Fruit fly (Drosophila melanogaster) Kc167 (cell line): Measurements from ENCODE around the gene Slc25A46a.

ENCODE experiments used
- Myc ChIP-seq: fragments of >200 bp; optimal IDR thresholded peaks from 2 replicates; lab custom pipeline; 2017; ENCODE audit warnings: missing external identifiers
- Sin3A ChIP-seq: fragments of >200 bp; optimal IDR thresholded peaks from 2 replicates; lab custom pipeline; 2018; ENCODE audit warnings: missing external identifiers
- h ChIP-seq: fragments of >200 bp; optimal IDR thresholded peaks from 3 replicates; lab custom pipeline; 2018; ENCODE audit warnings: missing external identifiers
- insv ChIP-seq: fragments of >200 bp; optimal IDR thresholded peaks from 3 replicates; lab custom pipeline; 2018; ENCODE audit warnings: missing external identifiers
- psq ChIP-seq: fragments of >200 bp; optimal IDR thresholded peaks from 2 replicates; lab custom pipeline; 2017; ENCODE audit warnings: missing external identifiers
- ttk ChIP-seq: sonication (Bioruptor generic); optimal IDR thresholded peaks from 2 replicates; lab custom pipeline; 2017; ENCODE audit warnings: missing external identifiers

The Slc25A46a gene

dm6 chrX:15982844-15983243 lies 728 bp upstream of the Slc25A46a start, which contains the start of gene Cep164:
Gene Cep164, minus strand, starts transcription at chrX:15982944.
- no peak for TF ChIP-seq h (lab: Kevin White, UChicago)

dm6 chrX:15986654-15987053 lies 3.1 kb downstream of the Slc25A46a start, which contains the start of gene ND-20:
Gene ND-20, minus strand, starts transcription at chrX:15986808.
- no peak for TF ChIP-seq psq
- no peak for TF ChIP-seq insv (lab: Kevin White, UChicago)
- no peak for TF ChIP-seq Sin3A (lab: Kevin White, UChicago)
- no peak for TF ChIP-seq ttk (lab: Kevin White, UChicago)
- no peak for TF ChIP-seq h (lab: Kevin White, UChicago)
- TF ChIP-seq Myc (lab: Kevin White, UChicago), result no peak

dm6 chrX:15989631-15990030 lies 6.1 kb downstream of the Slc25A46a start:
- TF ChIP-seq psq, result no peak
- TF ChIP-seq Myc (lab: Kevin White, UChicago), result no peak
- TF ChIP-seq h (lab: Kevin White, UChicago), result no peak
- no peak for TF ChIP-seq insv (lab: Kevin White, UChicago)
- no peak for TF ChIP-seq Sin3A (lab: Kevin White, UChicago)
- no peak for TF ChIP-seq ttk (lab: Kevin White, UChicago)

- TF ChIP-seq insv (lab: Kevin White, UChicago) (no peak), h (lab: Kevin White, UChicago) (no peak), Sin3A (lab: Kevin White, UChicago) (no peak), psq (no peak), Myc (lab: Kevin White, UChicago) (no peak), ttk (lab: Kevin White, UChicago) (no peak)
Measured at dm6 chrX:15991618-15992526, 8.3 kb downstream of the Slc25A46a start, which contains the start of the genes CG46312, eIF5 and exd. Gene CG46312, minus strand, starts transcription at chrX:15991974. Gene eIF5, minus strand, starts transcription at chrX:15991974. Gene exd, plus strand, starts transcription at chrX:15992468.

dm6 chrX:15992527-15992897 lies 8.9 kb downstream of the Slc25A46a start:
- no peak for TF ChIP-seq psq
- no peak for TF ChIP-seq insv (lab: Kevin White, UChicago)
- no peak for TF ChIP-seq ttk (lab: Kevin White, UChicago)
- TF ChIP-seq Sin3A (lab: Kevin White, UChicago), result no peak
- no peak for TF ChIP-seq Myc (lab: Kevin White, UChicago)
- TF ChIP-seq h (lab: Kevin White, UChicago), result no peak

- TF ChIP-seq insv (lab: Kevin White, UChicago) (no peak), ttk (lab: Kevin White, UChicago) (no peak), h (lab: Kevin White, UChicago) (no peak), psq (no peak), Sin3A (lab: Kevin White, UChicago) (no peak), Myc (lab: Kevin White, UChicago) (no peak)
Measured at dm6 chrX:15996831-15997230, 13.3 kb downstream of the Slc25A46a start, which contains the start of gene CG8939. Gene CG8939, plus strand, starts transcription at chrX:15997016.

dm6 chrX:16005066-16005465 lies 21.5 kb downstream of the Slc25A46a start:
- TF ChIP-seq Sin3A (lab: Kevin White, UChicago), result no peak
- no peak for TF ChIP-seq ttk (lab: Kevin White, UChicago)
- no peak for TF ChIP-seq psq
- no peak for TF ChIP-seq insv (lab: Kevin White, UChicago)
- no peak for TF ChIP-seq Myc (lab: Kevin White, UChicago)
- TF ChIP-seq h (lab: Kevin White, UChicago), result no peak

dm6 chrX:16005551-16006197 lies 22.1 kb downstream of the Slc25A46a start, which contains the start of the genes vap and CG12698:
Gene vap, minus strand, starts transcription at chrX:16005812.
Gene CG12698, plus strand, starts transcription at chrX:16006147.
- no peak for TF ChIP-seq psq
- no peak for TF ChIP-seq h (lab: Kevin White, UChicago)
- no peak for TF ChIP-seq insv (lab: Kevin White, UChicago)
- no peak for TF ChIP-seq Sin3A (lab: Kevin White, UChicago)
- TF ChIP-seq Myc (lab: Kevin White, UChicago), result no peak
- no peak for TF ChIP-seq ttk (lab: Kevin White, UChicago)

- no peak for TF ChIP-seq Sin3A (lab: Kevin White, UChicago)
- TF ChIP-seq Myc (lab: Kevin White, UChicago), result no peak
- TF ChIP-seq psq, result no peak
- TF ChIP-seq insv (lab: Kevin White, UChicago), result no peak
- TF ChIP-seq ttk (lab: Kevin White, UChicago), result no peak
- TF ChIP-seq h (lab: Kevin White, UChicago), result no peak
Measured at dm6 chrX:16008814-16009213, 25.2 kb downstream of the Slc25A46a start, which contains the start of gene Muc14A. Gene Muc14A, plus strand, starts transcription at chrX:16009114.
